Worm (Caenorhabditis elegans) whole organism, early embryonic: ENCODE results near the gene abts-4.
A peak's percentile ranks its signal among the peaks of the same experiment; 100 is the strongest.

ENCODE experiments used
- B0310.2 ChIP-seq: sonication (generic microtip); optimal IDR thresholded peaks from 2 replicates; lab custom pipeline; 2016; ENCODE audit warnings: mild to moderate bottlenecking, missing genetic modification characterization, missing compliant biosample characterization
- F13C5.2 ChIP-seq: sonication (generic microtip); optimal IDR thresholded peaks from 2 replicates; lab custom pipeline; 2017; ENCODE audit warnings: mild to moderate bottlenecking, missing genetic modification characterization, inconsistent platforms, missing compliant biosample characterization
- aly-1 ChIP-seq: sonication (generic microtip); optimal IDR thresholded peaks from 2 replicates; lab custom pipeline; 2016; ENCODE audit warnings: missing genetic modification characterization, missing compliant biosample characterization
- ama-1 ChIP-seq: fragments of 150-350 bp; optimal IDR thresholded peaks from 2 replicates; lab custom pipeline; 2014
- ceh-13 ChIP-seq: fragments of 200-800 bp; sonication (Bioruptor generic); optimal IDR thresholded peaks from 2 replicates; lab custom pipeline; 2018; ENCODE audit warnings: mild to moderate bottlenecking, missing genetic modification characterization, missing compliant biosample characterization
- ceh-36 ChIP-seq: sonication (generic microtip); optimal IDR thresholded peaks from 2 replicates; lab custom pipeline; 2016; ENCODE audit warnings: missing genetic modification characterization, inconsistent platforms, missing compliant biosample characterization
- ets-7 ChIP-seq: sonication (generic microtip); optimal IDR thresholded peaks from 2 replicates; lab custom pipeline; 2016; ENCODE audit warnings: missing genotype, missing genetic modification characterization, missing compliant biosample characterization
- flt-1 ChIP-seq: fragments of 200-800 bp; sonication (Bioruptor generic); IDR thresholded peaks from 2 replicates; pipeline ENCODE4 v1.3.6; 2022; ENCODE audit warnings: missing genetic modification characterization, missing compliant biosample characterization
- hmbx-1 ChIP-seq: sonication (generic microtip); optimal IDR thresholded peaks from 2 replicates; lab custom pipeline; 2016; ENCODE audit warnings: mild to moderate bottlenecking, missing genetic modification characterization, missing compliant biosample characterization
- hmg-4 ChIP-seq: fragments of 200-800 bp; sonication (Bioruptor generic); optimal IDR thresholded peaks from 2 replicates; lab custom pipeline; 2018; ENCODE audit warnings: mild to moderate bottlenecking, missing genetic modification characterization, missing compliant biosample characterization
- hnd-1 ChIP-seq: sonication (generic microtip); optimal IDR thresholded peaks from 2 replicates; lab custom pipeline; 2016; ENCODE audit warnings: missing genetic modification characterization, missing compliant biosample characterization
- pes-1 ChIP-seq: fragments of 200-800 bp; sonication (Bioruptor generic); IDR thresholded peaks from 2 replicates; pipeline ENCODE4 v1.3.6; 2022; ENCODE audit warnings: missing genetic modification reagents, missing genetic modification characterization, missing compliant biosample characterization
- scrt-1 ChIP-seq: fragments of 200-800 bp; sonication (Bioruptor generic); IDR thresholded peaks from 2 replicates; pipeline ENCODE4 v1.3.6; 2022; ENCODE audit warnings: missing genetic modification characterization, missing compliant biosample characterization
- sea-1 ChIP-seq: fragments of 200-800 bp; sonication (Bioruptor generic); conservative IDR thresholded peaks from 2 replicates; pipeline ENCODE4 v1.3.6; 2022; ENCODE audit warnings: missing genetic modification characterization, missing compliant biosample characterization
- tbx-11 ChIP-seq: fragments of 200-800 bp; sonication (Bioruptor generic); IDR thresholded peaks from 2 replicates; pipeline ENCODE4 v1.3.6; 2022; ENCODE audit warnings: missing genetic modification characterization, missing compliant biosample characterization
- tbx-37 ChIP-seq: fragments of 200-800 bp; sonication (Bioruptor generic); conservative IDR thresholded peaks from 2 replicates; pipeline ENCODE4 v1.3.6; 2022; ENCODE audit warnings: missing genetic modification reagents, missing genetic modification characterization, missing compliant biosample characterization
- tra-4 ChIP-seq: sonication (generic microtip); optimal IDR thresholded peaks from 2 replicates; lab custom pipeline; 2017; ENCODE audit warnings: missing genetic modification characterization, missing compliant biosample characterization

The abts-4 gene

ce11 chrX:6738535-6738934 is 23.0 kb downstream of the abts-4 start:
- no peak for TF ChIP-seq hmg-4 (GFP tag; lab: Kevin White, UChicago)
- no peak for TF ChIP-seq ceh-13 (GFP tag; lab: Kevin White, UChicago)
- no peak for TF ChIP-seq hnd-1 (tag; lab: Kevin White, UChicago)
- TF ChIP-seq scrt-1 (GFP tag; lab: Robert Waterston, UW), result no peak
- no peak for TF ChIP-seq flt-1 (GFP tag; lab: Robert Waterston, UW)
- TF ChIP-seq aly-1 (tag; lab: Kevin White, UChicago), result no peak
- TF ChIP-seq pes-1 (GFP tag; lab: Robert Waterston, UW), result no peak
- no peak for TF ChIP-seq F13C5.2 (tag; lab: Kevin White, UChicago)
- TF ChIP-seq ceh-36 (tag; lab: Kevin White, UChicago), result no peak
- no peak for TF ChIP-seq ets-7 (tag; lab: Kevin White, UChicago)

DNA sequence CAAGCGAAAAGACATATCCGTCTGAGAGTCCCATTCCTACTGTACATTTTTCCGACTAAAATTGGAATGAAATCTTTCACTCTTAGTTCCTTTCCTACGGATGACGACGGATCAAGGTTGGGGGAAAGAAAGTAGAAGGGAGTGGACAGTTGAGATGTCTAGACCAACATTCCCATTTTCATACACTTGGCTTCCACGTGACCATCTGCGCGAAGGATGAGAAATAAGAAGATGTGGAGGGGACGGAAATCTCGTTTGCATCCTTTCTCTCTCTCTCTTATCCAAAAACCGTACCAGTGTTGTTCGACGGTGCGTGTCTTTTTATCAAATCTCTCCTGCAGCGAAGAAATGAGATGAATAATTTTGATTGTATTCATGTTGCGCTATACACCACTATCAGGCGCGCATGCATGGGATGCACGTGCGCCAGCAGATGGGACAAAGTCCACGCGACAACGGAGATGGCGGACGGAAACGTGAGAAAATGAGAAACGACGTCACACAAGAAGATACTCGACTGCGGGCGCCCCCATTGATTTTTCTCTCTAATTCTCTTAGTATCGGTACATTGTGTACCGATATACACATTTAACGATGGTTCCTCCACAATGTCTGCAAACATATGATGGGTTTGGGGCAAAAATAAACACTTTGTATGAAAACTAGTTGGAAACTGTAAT is 24.1 kb downstream of the abts-4 start:
- TF ChIP-seq hmg-4 (GFP tag; lab: Kevin White, UChicago) (peak; percentile 22), F13C5.2 (tag; lab: Kevin White, UChicago) (peak; percentile 21), tbx-11 (GFP tag; lab: Robert Waterston, UW) (no peak), ama-1 (lab: Kevin White, UChicago) (no peak), tra-4 (tag; lab: Kevin White, UChicago) (no peak), ceh-13 (GFP tag; lab: Kevin White, UChicago) (no peak), hmbx-1 (tag; lab: Kevin White, UChicago) (no peak)

- no peak for TF ChIP-seq ets-7 (tag; lab: Kevin White, UChicago)
- TF ChIP-seq tra-4 (tag; lab: Kevin White, UChicago), result no peak
- no peak for TF ChIP-seq flt-1 (GFP tag; lab: Robert Waterston, UW)
- no peak for TF ChIP-seq hmg-4 (GFP tag; lab: Kevin White, UChicago)
- TF ChIP-seq F13C5.2 (tag; lab: Kevin White, UChicago), result no peak
- TF ChIP-seq ceh-36 (tag; lab: Kevin White, UChicago), result no peak
- no peak for TF ChIP-seq scrt-1 (GFP tag; lab: Robert Waterston, UW)
- no peak for TF ChIP-seq tbx-11 (GFP tag; lab: Robert Waterston, UW)
- no peak for TF ChIP-seq ama-1 (lab: Kevin White, UChicago)
- no peak for TF ChIP-seq tbx-37 (GFP tag; lab: Robert Waterston, UW)
- TF ChIP-seq aly-1 (tag; lab: Kevin White, UChicago), result no peak
- no peak for TF ChIP-seq pes-1 (GFP tag; lab: Robert Waterston, UW)
- TF ChIP-seq ceh-13 (GFP tag; lab: Kevin White, UChicago), result no peak
- no peak for TF ChIP-seq sea-1 (GFP tag; lab: Robert Waterston, UW)
Observed at ce11 chrX:6736358-6736991, 25.1 kb downstream of the abts-4 start.

ce11 chrX:6735494-6735893 is 26.0 kb downstream of the abts-4 start:
- TF ChIP-seq scrt-1 (GFP tag; lab: Robert Waterston, UW), result no peak
- no peak for TF ChIP-seq hnd-1 (tag; lab: Kevin White, UChicago)

DNA sequence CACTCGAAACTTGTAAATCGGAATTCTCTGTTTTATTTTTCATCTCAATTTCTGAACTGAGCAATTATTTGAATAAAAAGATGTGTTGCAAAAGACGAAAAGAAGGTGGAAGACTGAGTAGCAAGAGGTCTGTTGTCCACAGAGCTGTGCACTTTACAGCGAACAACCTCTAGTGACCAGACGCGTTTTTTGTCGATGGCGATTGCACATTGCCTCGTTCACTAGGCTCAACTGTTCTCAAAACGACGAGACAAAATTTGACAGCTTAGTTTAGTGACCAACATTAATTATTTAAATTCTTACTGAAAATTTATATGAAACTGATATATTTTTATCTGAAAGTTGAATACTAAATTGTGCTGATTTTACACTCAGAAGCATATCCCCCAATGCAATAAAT is 28.3 kb downstream of the abts-4 start, which contains the start of gene R03E9.2:
TSS of gene R03E9.2 (minus strand) at position 101 of the 400 bp plus-strand sequence.
- TF ChIP-seq sea-1 (GFP tag; lab: Robert Waterston, UW) (no peak), tra-4 (tag; lab: Kevin White, UChicago) (no peak), F13C5.2 (tag; lab: Kevin White, UChicago) (no peak), hmbx-1 (tag; lab: Kevin White, UChicago) (no peak), ama-1 (lab: Kevin White, UChicago) (no peak), aly-1 (tag; lab: Kevin White, UChicago) (no peak), hnd-1 (tag; lab: Kevin White, UChicago) (no peak), scrt-1 (GFP tag; lab: Robert Waterston, UW) (no peak), tbx-11 (GFP tag; lab: Robert Waterston, UW) (no peak), ets-7 (tag; lab: Kevin White, UChicago) (no peak), ceh-36 (tag; lab: Kevin White, UChicago) (no peak), flt-1 (GFP tag; lab: Robert Waterston, UW) (no peak), ceh-13 (GFP tag; lab: Kevin White, UChicago) (no peak), B0310.2 (tag; lab: Kevin White, UChicago) (no peak), pes-1 (GFP tag; lab: Robert Waterston, UW) (no peak), hmg-4 (GFP tag; lab: Kevin White, UChicago) (no peak), tbx-37 (GFP tag; lab: Robert Waterston, UW) (no peak)

ce11 chrX:6729593-6729992 is 31.9 kb downstream of the abts-4 start, which contains the start of gene K11G12.6:
Gene K11G12.6 (minus strand): TSS chrX:6729657.
- no peak for TF ChIP-seq F13C5.2 (tag; lab: Kevin White, UChicago)
- no peak for TF ChIP-seq aly-1 (tag; lab: Kevin White, UChicago)
- no peak for TF ChIP-seq ama-1 (lab: Kevin White, UChicago)
- no peak for TF ChIP-seq tbx-37 (GFP tag; lab: Robert Waterston, UW)
- no peak for TF ChIP-seq sea-1 (GFP tag; lab: Robert Waterston, UW)
- no peak for TF ChIP-seq scrt-1 (GFP tag; lab: Robert Waterston, UW)
- TF ChIP-seq tra-4 (tag; lab: Kevin White, UChicago), result no peak
- TF ChIP-seq hmbx-1 (tag; lab: Kevin White, UChicago), result no peak
- no peak for TF ChIP-seq pes-1 (GFP tag; lab: Robert Waterston, UW)
- TF ChIP-seq ceh-36 (tag; lab: Kevin White, UChicago), result no peak
- TF ChIP-seq hnd-1 (tag; lab: Kevin White, UChicago), result no peak
- no peak for TF ChIP-seq B0310.2 (tag; lab: Kevin White, UChicago)
- no peak for TF ChIP-seq tbx-11 (GFP tag; lab: Robert Waterston, UW)
- TF ChIP-seq flt-1 (GFP tag; lab: Robert Waterston, UW), result no peak
- TF ChIP-seq ceh-13 (GFP tag; lab: Kevin White, UChicago), result no peak
- TF ChIP-seq hmg-4 (GFP tag; lab: Kevin White, UChicago), result no peak
